Worm (Caenorhabditis elegans) whole organism, L3 larva: ENCODE measurements around the gene F53F4.15.

Experiments used
- R02D3.7 ChIP-seq: fragments of 150-350 bp; optimal IDR thresholded peaks from 2 replicates; lab custom pipeline; 2014; ENCODE audit warnings: missing biosample characterization, missing genetic modification characterization
- ZK546.5 ChIP-seq: sonication (generic microtip); optimal IDR thresholded peaks from 2 replicates; lab custom pipeline; 2017; ENCODE audit warnings: missing biosample characterization, missing genetic modification characterization
- aly-2 ChIP-seq: fragments of 150-350 bp; optimal IDR thresholded peaks from 2 replicates; lab custom pipeline; 2014; ENCODE audit warnings: missing biosample characterization, missing genetic modification characterization
- ama-1 ChIP-seq: fragments of 150-350 bp; optimal IDR thresholded peaks from 2 replicates; lab custom pipeline; 2018
- ceh-16 ChIP-seq: sonication (generic microtip); optimal IDR thresholded peaks from 2 replicates; lab custom pipeline; 2017; ENCODE audit warnings: missing biosample characterization, missing genetic modification characterization
- ceh-28 ChIP-seq: fragments of 150-350 bp; optimal IDR thresholded peaks from 2 replicates; lab custom pipeline; 2014; ENCODE audit warnings: missing biosample characterization, missing genetic modification reagents, missing genetic modification characterization
- ceh-9 ChIP-seq: sonication (generic microtip); optimal IDR thresholded peaks from 2 replicates; lab custom pipeline; 2018; ENCODE audit warnings: missing biosample characterization, missing genetic modification characterization
- daf-12 ChIP-seq: fragments of 150-350 bp; optimal IDR thresholded peaks from 2 replicates; lab custom pipeline; 2014; ENCODE audit warnings: missing biosample characterization, missing genetic modification reagents, missing genetic modification characterization
- egl-27 ChIP-seq: sonication (generic microtip); optimal IDR thresholded peaks from 4 replicates; lab custom pipeline; 2017; ENCODE audit warnings: missing biosample characterization, missing genetic modification reagents, missing genetic modification characterization
- egl-5 ChIP-seq: fragments of 150-350 bp; optimal IDR thresholded peaks from 2 replicates; lab custom pipeline; 2017; ENCODE audit warnings: missing biosample characterization, missing genetic modification reagents, missing genetic modification characterization, inconsistent platforms
- elt-1 ChIP-seq: fragments of 150-350 bp; optimal IDR thresholded peaks from 2 replicates; lab custom pipeline; 2014; ENCODE audit warnings: missing biosample characterization, missing genetic modification characterization
- elt-2 ChIP-seq: sonication (generic microtip); optimal IDR thresholded peaks from 2 replicates; lab custom pipeline; 2016; ENCODE audit warnings: missing genetic modification reagents, mild to moderate bottlenecking, missing genetic modification characterization, missing compliant biosample characterization
- elt-3 ChIP-seq, 3 experiments: fragments of 150-350 bp in 1 of 3; sonication (generic microtip) in 2 of 3; optimal IDR thresholded peaks; 2 replicates in 2 of 3; 4 replicates in 1 of 3; lab custom pipeline; 2014 to 2017; ENCODE audit warnings: missing biosample characterization in 3 of 3, missing genetic modification characterization in 3 of 3
- eor-1 ChIP-seq, 2 experiments: fragments of 150-350 bp; optimal IDR thresholded peaks; 2 replicates each; lab custom pipeline; 2014 to 2018; ENCODE audit warnings: missing biosample characterization in 2 of 2, missing genetic modification characterization in 2 of 2
- fkh-10 ChIP-seq: sonication (generic microtip); optimal IDR thresholded peaks from 2 replicates; lab custom pipeline; 2017; ENCODE audit warnings: missing biosample characterization, missing genetic modification reagents, missing genetic modification characterization
- fos-1 ChIP-seq: fragments of 150-350 bp; optimal IDR thresholded peaks from 2 replicates; lab custom pipeline; 2014; ENCODE audit warnings: missing biosample characterization, missing genetic modification characterization
- hmg-11 ChIP-seq: sonication (generic microtip); optimal IDR thresholded peaks from 2 replicates; lab custom pipeline; 2016; ENCODE audit warnings: missing genetic modification characterization, missing compliant biosample characterization
- jun-1 ChIP-seq: fragments of 150-350 bp; optimal IDR thresholded peaks from 2 replicates; lab custom pipeline; 2014; ENCODE audit warnings: missing biosample characterization, missing genetic modification reagents, missing genetic modification characterization
- lin-15B ChIP-seq: fragments of 150-350 bp; optimal IDR thresholded peaks from 2 replicates; lab custom pipeline; 2014; ENCODE audit warnings: missing biosample characterization, missing genetic modification characterization
- lsy-12 ChIP-seq: sonication (generic microtip); optimal IDR thresholded peaks from 2 replicates; lab custom pipeline; 2016; ENCODE audit warnings: mild to moderate bottlenecking, missing genetic modification characterization, missing compliant biosample characterization
- mdl-1 ChIP-seq: fragments of 150-350 bp; optimal IDR thresholded peaks from 2 replicates; lab custom pipeline; 2014; ENCODE audit warnings: missing biosample characterization, missing genetic modification characterization
- mml-1 ChIP-seq: fragments of 150-350 bp; sonication (generic microtip); optimal IDR thresholded peaks from 3 replicates; lab custom pipeline; 2014; ENCODE audit warnings: missing biosample characterization, missing genetic modification characterization
- nfya-1 ChIP-seq: sonication (generic microtip); optimal IDR thresholded peaks from 2 replicates; lab custom pipeline; 2017; ENCODE audit warnings: missing genetic modification characterization, mild to moderate bottlenecking, missing compliant biosample characterization, antibody characterized with exemption, moderate library complexity; ENCODE audit not compliant: insufficient read depth
- nhr-11 ChIP-seq: fragments of 150-350 bp; optimal IDR thresholded peaks from 2 replicates; lab custom pipeline; 2014; ENCODE audit warnings: missing biosample characterization, missing genetic modification characterization
- nhr-12 ChIP-seq: fragments of 150-350 bp; optimal IDR thresholded peaks from 2 replicates; lab custom pipeline; 2014; ENCODE audit warnings: missing biosample characterization, missing genetic modification characterization
- nhr-23 ChIP-seq: fragments of 150-350 bp; optimal IDR thresholded peaks from 2 replicates; lab custom pipeline; 2014; ENCODE audit warnings: missing biosample characterization, missing genetic modification reagents, missing genetic modification characterization
- nhr-237 ChIP-seq: fragments of 150-350 bp; optimal IDR thresholded peaks from 2 replicates; lab custom pipeline; 2014; ENCODE audit warnings: missing biosample characterization, missing genetic modification characterization
- nhr-25 ChIP-seq: sonication (generic microtip); optimal IDR thresholded peaks from 2 replicates; lab custom pipeline; 2017; ENCODE audit warnings: missing biosample characterization, missing genetic modification characterization
- nhr-28 ChIP-seq: fragments of 150-350 bp; optimal IDR thresholded peaks from 2 replicates; lab custom pipeline; 2014; ENCODE audit warnings: missing biosample characterization, missing genetic modification characterization
- nhr-43 ChIP-seq: sonication (generic microtip); optimal IDR thresholded peaks from 2 replicates; lab custom pipeline; 2016; ENCODE audit warnings: mild to moderate bottlenecking, missing genetic modification characterization, missing compliant biosample characterization; ENCODE audit not compliant: poor library complexity, severe bottlenecking
- nhr-67 ChIP-seq: fragments of 150-350 bp; optimal IDR thresholded peaks from 2 replicates; lab custom pipeline; 2014; ENCODE audit warnings: missing biosample characterization, missing genetic modification characterization
- nhr-76 ChIP-seq: fragments of 150-350 bp; sonication (generic microtip); optimal IDR thresholded peaks from 5 replicates; lab custom pipeline; 2014; ENCODE audit warnings: missing biosample characterization, missing genetic modification characterization
- pha-4 ChIP-seq: fragments of 150-350 bp; optimal IDR thresholded peaks from 2 replicates; lab custom pipeline; 2014; ENCODE audit warnings: missing biosample characterization, missing genetic modification reagents, missing genetic modification characterization
- pqm-1 ChIP-seq: fragments of 150-350 bp; optimal IDR thresholded peaks from 2 replicates; lab custom pipeline; 2017; ENCODE audit warnings: missing biosample characterization, missing genetic modification characterization, inconsistent platforms
- sea-2 ChIP-seq: fragments of 150-350 bp; sonication (generic microtip); optimal IDR thresholded peaks from 4 replicates; lab custom pipeline; 2014; ENCODE audit warnings: missing biosample characterization, missing genetic modification reagents, missing genetic modification characterization
- skn-1 ChIP-seq: fragments of 150-350 bp; optimal IDR thresholded peaks from 2 replicates; lab custom pipeline; 2014; ENCODE audit warnings: missing biosample characterization, missing genetic modification characterization
- snpc-4 ChIP-seq: fragments of 150-350 bp; optimal IDR thresholded peaks from 2 replicates; lab custom pipeline; 2014; ENCODE audit warnings: missing biosample characterization, missing genetic modification characterization
- tbx-2 ChIP-seq: sonication (generic microtip); optimal IDR thresholded peaks from 2 replicates; lab custom pipeline; 2016; ENCODE audit warnings: mild to moderate bottlenecking, missing genetic modification characterization, missing compliant biosample characterization
- unc-62 ChIP-seq: fragments of 150-350 bp; sonication (generic microtip); optimal IDR thresholded peaks from 4 replicates; lab custom pipeline; 2014; ENCODE audit warnings: missing biosample characterization, missing genetic modification reagents, missing genetic modification characterization
- zag-1 ChIP-seq: fragments of 150-350 bp; optimal IDR thresholded peaks from 2 replicates; lab custom pipeline; 2014; ENCODE audit warnings: missing biosample characterization, missing genetic modification characterization
- ztf-11 ChIP-seq: fragments of 150-350 bp; optimal IDR thresholded peaks from 2 replicates; lab custom pipeline; 2014; ENCODE audit warnings: missing biosample characterization, missing genetic modification characterization
- ztf-4 ChIP-seq: fragments of 150-350 bp; optimal IDR thresholded peaks from 2 replicates; lab custom pipeline; 2014; ENCODE audit warnings: missing biosample characterization, missing genetic modification characterization

F53F4.15 gene

ce11 chrV:13653713-13654393 lies 33.1 kb downstream of the F53F4.15 start, which contains the start of gene lpin-1:
TSS of gene lpin-1 (minus strand) at chrV:13654129.
- TF ChIP-seq nhr-25 (tag; lab: Kevin White, UChicago), result peak; percentile 19
- peak; percentile 72 for TF ChIP-seq elt-2 (tag; lab: Kevin White, UChicago)
- peak; percentile 0 for TF ChIP-seq nhr-43 (tag; lab: Kevin White, UChicago)
- TF ChIP-seq lsy-12 (tag; lab: Kevin White, UChicago), result peak; percentile 11
- TF ChIP-seq lin-15B (tag; lab: Kevin White, UChicago), result no peak
- TF ChIP-seq pqm-1, result peak; percentile 79
- TF ChIP-seq egl-5 (tag; lab: Kevin White, UChicago), result no peak
- TF ChIP-seq elt-1 (tag; lab: Kevin White, UChicago), result no peak
- TF ChIP-seq unc-62 (GFP tag; lab: Kevin White, UChicago), result no peak
- TF ChIP-seq nhr-23 (tag; lab: Kevin White, UChicago), result peak; percentile 32
- no peak for TF ChIP-seq egl-27 (tag; lab: Kevin White, UChicago)

- TF ChIP-seq egl-27 (tag; lab: Kevin White, UChicago), result no peak
- no peak for TF ChIP-seq zag-1 (tag; lab: Kevin White, UChicago)
- peak; percentile 34 for TF ChIP-seq nhr-43 (tag; lab: Kevin White, UChicago)
- no peak for TF ChIP-seq nhr-23 (tag; lab: Kevin White, UChicago)
- TF ChIP-seq mml-1 (tag; lab: Kevin White, UChicago), result no peak
- TF ChIP-seq nhr-25 (tag; lab: Kevin White, UChicago), result no peak
- TF ChIP-seq mdl-1 (tag; lab: Kevin White, UChicago), result no peak
- TF ChIP-seq ZK546.5, result no peak
- TF ChIP-seq unc-62 (GFP tag; lab: Kevin White, UChicago), result no peak
- TF ChIP-seq elt-3 (tag; optimal IDR thresholded peaks at IDR 0.05; lab: Kevin White, UChicago), result no peak
- TF ChIP-seq sea-2, result no peak
- no peak for TF ChIP-seq skn-1 (tag; lab: Kevin White, UChicago)
- no peak for TF ChIP-seq ceh-28 (tag; lab: Kevin White, UChicago)
- no peak for TF ChIP-seq fos-1 (tag; lab: Kevin White, UChicago)
- no peak for TF ChIP-seq ztf-4 (tag; lab: Kevin White, UChicago)
- TF ChIP-seq snpc-4 (tag; lab: Kevin White, UChicago), result no peak
- no peak for TF ChIP-seq aly-2
- TF ChIP-seq fkh-10 (GFP tag; lab: Kevin White, UChicago), result no peak
- TF ChIP-seq ama-1 (lab: Kevin White, UChicago), result peak; percentile 70
- TF ChIP-seq nfya-1 (tag; lab: Kevin White, UChicago), result no peak
- TF ChIP-seq pha-4 (tag; lab: Kevin White, UChicago), result peak; percentile 1
Measured at ce11 chrV:13654394-13654792, 33.6 kb downstream of the F53F4.15 start.

- TF ChIP-seq egl-27 (tag; lab: Kevin White, UChicago) (no peak), lin-15B (tag; lab: Kevin White, UChicago) (peak; percentile 61), nhr-76 (tag; lab: Kevin White, UChicago) (no peak), nhr-11 (tag; lab: Kevin White, UChicago) (peak; percentile 22), egl-5 (tag; lab: Kevin White, UChicago) (peak; percentile 70), ztf-4 (tag; lab: Kevin White, UChicago) (no peak), unc-62 (GFP tag; lab: Kevin White, UChicago) (peak; percentile 24), jun-1 (peak; percentile 7), fos-1 (tag; lab: Kevin White, UChicago) (no peak), nhr-43 (tag; lab: Kevin White, UChicago) (peak; percentile 75), ceh-28 (tag; lab: Kevin White, UChicago) (peak; percentile 51), aly-2 (no peak), nhr-28 (tag; lab: Kevin White, UChicago) (peak; percentile 21), R02D3.7 (tag; lab: Kevin White, UChicago) (peak; percentile 14), tbx-2 (tag; lab: Kevin White, UChicago) (peak; percentile 9), ceh-9 (tag; lab: Kevin White, UChicago) (no peak), eor-1 (tag; optimal IDR thresholded peaks at IDR 0.05; lab: Kevin White, UChicago) (no peak), lsy-12 (tag; lab: Kevin White, UChicago) (peak; percentile 52), nhr-237 (tag; lab: Kevin White, UChicago) (no peak), zag-1 (tag; lab: Kevin White, UChicago) (no peak), ztf-11 (no peak), pqm-1 (peak; percentile 1), ZK546.5 (no peak), ceh-16 (no peak), elt-1 (tag; lab: Kevin White, UChicago) (peak; percentile 61), mdl-1 (tag; lab: Kevin White, UChicago) (peak; percentile 11), daf-12 (tag; lab: Kevin White, UChicago) (no peak), skn-1 (tag; lab: Kevin White, UChicago) (no peak), snpc-4 (tag; lab: Kevin White, UChicago) (peak; percentile 37), nhr-12 (tag; lab: Kevin White, UChicago) (no peak), nfya-1 (tag; lab: Kevin White, UChicago) (peak; percentile 80), nhr-25 (tag; lab: Kevin White, UChicago) (peak; percentile 81), hmg-11 (tag; lab: Kevin White, UChicago) (peak; percentile 47), fkh-10 (GFP tag; lab: Kevin White, UChicago) (peak; percentile 51), nhr-67 (no peak), elt-2 (tag; lab: Kevin White, UChicago) (peak; percentile 28), pha-4 (tag; lab: Kevin White, UChicago) (peak; percentile 83), ama-1 (lab: Kevin White, UChicago) (peak; percentile 63), sea-2 (no peak)
Measured at ce11 chrV:13655202-13655764, 34.5 kb downstream of the F53F4.15 start.
